Worm (Caenorhabditis elegans): ENCODE results near the gene F38E11.9.

The F38E11.9 gene

DNA sequence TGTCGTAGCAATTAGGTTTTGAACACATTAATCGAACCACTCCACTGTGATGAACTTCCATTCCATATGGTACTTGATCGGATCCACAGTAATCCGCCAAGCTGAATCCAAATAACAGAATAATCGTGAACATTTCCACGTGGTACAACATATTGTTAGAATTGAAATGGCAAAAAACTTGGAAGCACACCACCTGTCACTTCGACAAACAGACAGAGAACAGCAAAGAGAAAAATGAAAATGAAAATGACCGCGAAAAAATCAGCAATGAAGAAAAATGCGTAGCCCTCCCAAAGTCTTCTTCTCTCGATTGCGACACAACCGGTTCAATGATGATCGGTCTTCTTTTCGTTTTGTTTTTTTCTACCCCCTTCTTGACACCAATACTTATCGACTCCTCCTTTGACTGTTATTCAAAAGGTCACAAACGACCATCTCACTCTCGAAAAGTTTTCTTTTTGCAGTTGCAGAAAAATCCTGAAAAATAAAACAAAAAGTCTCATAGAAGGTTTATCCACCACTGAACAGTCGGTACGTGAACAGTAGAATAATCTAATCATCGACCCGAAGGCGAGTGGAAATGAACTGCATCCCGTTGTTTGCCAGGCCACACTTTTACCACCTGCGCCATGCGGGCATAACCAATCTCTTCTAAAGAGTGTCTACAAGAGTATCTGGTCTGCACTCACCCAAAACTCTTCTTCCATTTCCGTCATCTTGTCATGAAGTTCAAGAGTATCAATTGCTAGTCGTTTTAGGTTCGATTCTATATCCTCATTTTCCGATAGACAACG, 33.5 kb upstream of the F38E11.9 start, which contains the start of gene wrt-3 (continued):
- TF ChIP-seq lin-15B (tag; optimal IDR thresholded peaks at IDR 0.05) (no peak), D1046.2 (GFP tag; IDR thresholded peaks at IDR 0.05) (peak; percentile 92), mxl-3 (GFP tag; optimal IDR thresholded peaks at IDR 0.05) (peak; percentile 60), attf-4 (tag; optimal IDR thresholded peaks at IDR 0.05) (peak; percentile 58), lin-29 (GFP tag; IDR thresholded peaks at IDR 0.05) (peak; percentile 49; the same call in 1 of the 2 replicates), F10B5.3 (tag; optimal IDR thresholded peaks at IDR 0.05) (peak; percentile 64), madf-9 (GFP tag; conservative IDR thresholded peaks at IDR 0.05) (peak; percentile 82), nhr-28 (tag; optimal IDR thresholded peaks at IDR 0.05) (peak; percentile 13), daf-8 (GFP tag; IDR thresholded peaks at IDR 0.05) (no peak), R02D3.7 (tag; optimal IDR thresholded peaks at IDR 0.05) (peak; percentile 40), nhr-11 (tag; optimal IDR thresholded peaks at IDR 0.05) (no peak), zag-1 (tag; optimal IDR thresholded peaks at IDR 0.05) (no peak), dmd-9 (GFP tag; IDR thresholded peaks at IDR 0.05) (no peak; the same call in 1 of the 2 replicates), fkh-10 (GFP tag; optimal IDR thresholded peaks at IDR 0.05) (no peak), unc-39 (tag; optimal IDR thresholded peaks at IDR 0.05) (no peak), mes-2 (tag; optimal IDR thresholded peaks at IDR 0.05; ENCODE audit: poor library complexity, severe bottlenecking) (no peak), nhr-102 (tag; optimal IDR thresholded peaks at IDR 0.05) (no peak), zip-2 (tag; optimal IDR thresholded peaks at IDR 0.05) (no peak), lir-3 (tag; optimal IDR thresholded peaks at IDR 0.05) (peak; percentile 80), pqm-1 (tag; optimal IDR thresholded peaks at IDR 0.05) (no peak), hlh-30 (tag; optimal IDR thresholded peaks at IDR 0.05; ENCODE audit: insufficient read depth) (no peak), F26F4.8 (GFP tag; conservative IDR thresholded peaks at IDR 0.05) (peak; percentile 93), mdl-1 (tag; optimal IDR thresholded peaks at IDR 0.05) (no peak), F49E8.2 (tag; optimal IDR thresholded peaks at IDR 0.05; ENCODE audit: borderline replicate concordance) (peak; percentile 42), aly-2 (tag; optimal IDR thresholded peaks at IDR 0.05) (no peak), pha-4 (GFP tag; IDR thresholded peaks at IDR 0.05) (peak; percentile 91), pha-4 (tag; optimal IDR thresholded peaks at IDR 0.05) (no peak), nhr-41 (GFP tag; IDR thresholded peaks at IDR 0.05) (peak; percentile 75; the same call in 1 of the 2 replicates), F44E2.7 (GFP tag; IDR thresholded peaks at IDR 0.05) (peak; percentile 97), nhr-77 (tag; optimal IDR thresholded peaks at IDR 0.05) (no peak), zip-11 (GFP tag; IDR thresholded peaks at IDR 0.05) (peak; percentile 79; the same call in 1 of the 2 replicates), ZK337.2 (GFP tag; IDR thresholded peaks at IDR 0.05) (peak; percentile 72), spr-3 (GFP tag; optimal IDR thresholded peaks at IDR 0.05) (peak; percentile 81), zfp-2 (tag; optimal IDR thresholded peaks at IDR 0.05) (peak; percentile 46), nhr-111 (GFP tag; optimal IDR thresholded peaks at IDR 0.05) (peak; percentile 94), unc-130 (GFP tag; optimal IDR thresholded peaks at IDR 0.05) (peak; percentile 67), duxl-1 (tag; optimal IDR thresholded peaks at IDR 0.05; ENCODE audit: poor library complexity) (peak; percentile 91), lin-39 (tag; optimal IDR thresholded peaks at IDR 0.05) (no peak), nhr-48 (tag; optimal IDR thresholded peaks at IDR 0.05) (peak; percentile 76), hmg-1.1 (GFP tag; IDR thresholded peaks at IDR 0.05) (peak; percentile 81), aha-1 (tag) (peak; percentile 86), ceh-82 (tag; optimal IDR thresholded peaks at IDR 0.05) (no peak), set-16 (GFP tag; IDR thresholded peaks at IDR 0.05) (no peak), hif-1 (tag; optimal IDR thresholded peaks at IDR 0.05) (no peak), Y48G9A.11 (GFP tag; IDR thresholded peaks at IDR 0.05) (no peak), tag-97 (GFP tag; IDR thresholded peaks at IDR 0.05) (no peak), nhr-237 (tag; optimal IDR thresholded peaks at IDR 0.05) (no peak), mep-1 (tag; optimal IDR thresholded peaks at IDR 0.05) (no peak), egl-27 (tag; optimal IDR thresholded peaks at IDR 0.05) (no peak), ceh-62 (tag; optimal IDR thresholded peaks at IDR 0.05) (no peak), daf-12 (tag; optimal IDR thresholded peaks at IDR 0.05) (no peak)
